Fruit fly (Drosophila melanogaster): Measurements from ENCODE around the gene SsRbeta.

Gene SsRbeta

dm6 chr3L:16100059-16100458, 29.4 kb upstream of the SsRbeta start, which contains the start of gene IleRS-m:
Gene IleRS-m, plus strand, starts transcription at chr3L:16100280.
- TF ChIP-seq Lpt (GFP tag; optimal IDR thresholded peaks at IDR 0.05) (no peak), CG9139 (GFP tag; optimal IDR thresholded peaks at IDR 0.05) (no peak), topi (GFP tag; optimal IDR thresholded peaks at IDR 0.05) (no peak), Hr38 (GFP tag; optimal IDR thresholded peaks at IDR 0.05) (no peak), Ets21C (GFP tag; optimal IDR thresholded peaks at IDR 0.05) (no peak)

dm6 chr3L:16105528-16105927, 23.9 kb upstream of the SsRbeta start, which contains the start of the genes IntS9 and CG43295:
Gene IntS9, minus strand, starts transcription at chr3L:16105627.
Gene CG43295, plus strand, starts transcription at chr3L:16105852.
- TF ChIP-seq CG3032 (tag; optimal IDR thresholded peaks at IDR 0.05) (peak; percentile 76), achi (GFP tag; optimal IDR thresholded peaks at IDR 0.05) (no peak), CG11762 (GFP tag; optimal IDR thresholded peaks at IDR 0.05; ENCODE audit: insufficient read depth) (peak; percentile 84), Eip75B (GFP tag; optimal IDR thresholded peaks at IDR 0.05) (no peak), CG4318 (GFP tag; optimal IDR thresholded peaks at IDR 0.05) (no peak), Eip93F (GFP tag; optimal IDR thresholded peaks at IDR 0.05) (peak; percentile 30), lz (GFP tag; optimal IDR thresholded peaks at IDR 0.05) (peak; percentile 90), spab (GFP tag; optimal IDR thresholded peaks at IDR 0.05) (no peak), Ets21C (GFP tag; optimal IDR thresholded peaks at IDR 0.05) (peak; percentile 88), CG11294 (GFP tag; IDR thresholded peaks at IDR 0.05) (peak; percentile 64), CG8319 (GFP tag; optimal IDR thresholded peaks at IDR 0.05) (peak; percentile 83), acj6 (GFP tag; optimal IDR thresholded peaks at IDR 0.05) (peak; percentile 91), CG10631 (GFP tag; optimal IDR thresholded peaks at IDR 0.05) (peak; percentile 87), Ets96B (tag; optimal IDR thresholded peaks at IDR 0.05) (peak; percentile 79), CG16779 (tag; optimal IDR thresholded peaks at IDR 0.05) (no peak), Eip78C (GFP tag) (no peak), Hr39 (GFP tag; optimal IDR thresholded peaks at IDR 0.05) (peak; percentile 92), CG31627 (GFP tag; optimal IDR thresholded peaks at IDR 0.05) (peak; percentile 92), CG8632 (GFP tag; optimal IDR thresholded peaks at IDR 0.05) (peak; percentile 75), salr (GFP tag; optimal IDR thresholded peaks at IDR 0.05) (peak in 1 of 2 experiments; percentile 62), CG6792 (GFP tag; optimal IDR thresholded peaks at IDR 0.05) (peak; percentile 85), Sox14 (GFP tag; optimal IDR thresholded peaks at IDR 0.05) (peak; percentile 97), esn (GFP tag; optimal IDR thresholded peaks at IDR 0.05) (peak; percentile 93), CG11902 (GFP tag; optimal IDR thresholded peaks at IDR 0.05) (peak; percentile 71), CG6163 (GFP tag; IDR thresholded peaks at IDR 0.05) (peak; percentile 91), eg (GFP tag; IDR thresholded peaks at IDR 0.05) (peak; percentile 87), Sox15 (GFP tag; optimal IDR thresholded peaks at IDR 0.05) (peak; percentile 76), Hr38 (GFP tag; optimal IDR thresholded peaks at IDR 0.05) (peak; percentile 77), fd59A (GFP tag; optimal IDR thresholded peaks at IDR 0.05) (peak; percentile 58), cyc (GFP tag; optimal IDR thresholded peaks at IDR 0.05) (peak; percentile 91), net (GFP tag; optimal IDR thresholded peaks at IDR 0.05) (no peak), pdm3 (GFP tag; optimal IDR thresholded peaks at IDR 0.05) (no peak), Gug (GFP tag; IDR thresholded peaks at IDR 0.05) (peak; percentile 70), CG7368 (GFP tag; optimal IDR thresholded peaks at IDR 0.05) (peak; percentile 77), fkh (GFP tag; optimal IDR thresholded peaks at IDR 0.05) (peak; percentile 46), CG15336 (GFP tag; IDR thresholded peaks at IDR 0.05) (peak; percentile 80)

- TF ChIP-seq acj6 (GFP tag; optimal IDR thresholded peaks at IDR 0.05) (no peak), pdm3 (GFP tag; optimal IDR thresholded peaks at IDR 0.05) (no peak), Eip78C (GFP tag) (peak; percentile 66)
These were observed 17.2 kb upstream of the SsRbeta start, which contains the start of gene Zn72D for dm6 chr3L:16112069-16112820. Gene Zn72D, minus strand, starts transcription at chr3L:16112626.

Data from whole organism, prepupa.